Worm (Caenorhabditis elegans) whole organism, L2 larva: ENCODE results near the gene srw-8.

Source experiments
- Y55F3AM.14 ChIP-seq: fragments of 200-800 bp; sonication (Bioruptor generic); optimal IDR thresholded peaks from 2 replicates; lab custom pipeline; 2018; ENCODE audit warnings: mild to moderate bottlenecking, missing genetic modification characterization, missing compliant biosample characterization
- ZK546.5 ChIP-seq: sonication (generic microtip); optimal IDR thresholded peaks from 2 replicates; lab custom pipeline; 2017; ENCODE audit warnings: missing biosample characterization, missing genetic modification characterization
- ama-1 ChIP-seq: fragments of 150-350 bp; optimal IDR thresholded peaks from 2 replicates; lab custom pipeline; 2018; ENCODE audit warnings: inconsistent platforms
- blmp-1 ChIP-seq: sonication (generic microtip); optimal IDR thresholded peaks from 2 replicates; lab custom pipeline; 2017; ENCODE audit warnings: missing genetic modification characterization, mild to moderate bottlenecking, missing compliant biosample characterization, antibody characterized with exemption, moderate library complexity; ENCODE audit not compliant: insufficient read depth
- ceh-16 ChIP-seq: fragments of 150-350 bp; optimal IDR thresholded peaks from 2 replicates; lab custom pipeline; 2014; ENCODE audit warnings: missing biosample characterization, missing genetic modification characterization
- ceh-82 ChIP-seq: fragments of 150-350 bp; optimal IDR thresholded peaks from 2 replicates; lab custom pipeline; 2014; ENCODE audit warnings: missing biosample characterization, missing genetic modification characterization
- crh-2 ChIP-seq: sonication (generic microtip); optimal IDR thresholded peaks from 2 replicates; lab custom pipeline; 2017; ENCODE audit warnings: missing biosample characterization, missing genetic modification characterization
- egl-27 ChIP-seq: sonication (generic microtip); optimal IDR thresholded peaks from 3 replicates; lab custom pipeline; 2017; ENCODE audit warnings: missing biosample characterization, missing genetic modification reagents, missing genetic modification characterization
- elt-3 ChIP-seq: sonication (generic microtip); optimal IDR thresholded peaks from 2 replicates; lab custom pipeline; 2017; ENCODE audit warnings: missing biosample characterization, missing genetic modification characterization
- fos-1 ChIP-seq: fragments of 150-350 bp; optimal IDR thresholded peaks from 2 replicates; lab custom pipeline; 2014; ENCODE audit warnings: missing biosample characterization, missing genetic modification characterization
- gmeb-1 ChIP-seq: fragments of 150-350 bp; optimal IDR thresholded peaks from 2 replicates; lab custom pipeline; 2014; ENCODE audit warnings: missing biosample characterization, missing genetic modification characterization
- lsy-2 ChIP-seq, 2 experiments: fragments of 150-350 bp in 1 of 2; sonication (generic microtip) in 1 of 2; optimal IDR thresholded peaks; 2 replicates each; lab custom pipeline; 2014 to 2017; ENCODE audit warnings: missing biosample characterization in 2 of 2, missing genetic modification characterization in 2 of 2
- mab-5 ChIP-seq: fragments of 150-350 bp; optimal IDR thresholded peaks from 2 replicates; lab custom pipeline; 2014; ENCODE audit warnings: missing biosample characterization, missing genetic modification characterization
- mbf-1 ChIP-seq: sonication (generic microtip); optimal IDR thresholded peaks from 2 replicates; lab custom pipeline; 2017; ENCODE audit warnings: missing biosample characterization, missing genetic modification characterization
- mdl-1 ChIP-seq, 2 experiments: fragments of 150-350 bp in 1 of 2; sonication (generic microtip) in 1 of 2; optimal IDR thresholded peaks; 2 replicates each; lab custom pipeline; 2017; ENCODE audit warnings: missing biosample characterization in 2 of 2, missing genetic modification characterization in 2 of 2
- nhr-10 ChIP-seq: sonication (generic microtip); optimal IDR thresholded peaks from 2 replicates; lab custom pipeline; 2017; ENCODE audit warnings: missing biosample characterization, missing genetic modification characterization
- nhr-12 ChIP-seq: fragments of 150-350 bp; optimal IDR thresholded peaks from 2 replicates; lab custom pipeline; 2014; ENCODE audit warnings: missing biosample characterization, missing genetic modification characterization
- nhr-23 ChIP-seq: fragments of 150-350 bp; optimal IDR thresholded peaks from 2 replicates; lab custom pipeline; 2014; ENCODE audit warnings: missing biosample characterization, missing genetic modification reagents, missing genetic modification characterization
- nhr-25 ChIP-seq: fragments of 150-350 bp; sonication (generic microtip); optimal IDR thresholded peaks from 3 replicates; lab custom pipeline; 2014; ENCODE audit warnings: missing biosample characterization, missing genetic modification characterization
- nhr-77 ChIP-seq: fragments of 150-350 bp; optimal IDR thresholded peaks from 2 replicates; lab custom pipeline; 2014; ENCODE audit warnings: missing biosample characterization, missing genetic modification characterization
- peb-1 ChIP-seq: fragments of 150-350 bp; optimal IDR thresholded peaks from 2 replicates; lab custom pipeline; 2014; ENCODE audit warnings: missing biosample characterization, missing genetic modification characterization
- sem-4 ChIP-seq: fragments of 150-350 bp; optimal IDR thresholded peaks from 2 replicates; lab custom pipeline; 2014; ENCODE audit warnings: missing biosample characterization, missing genetic modification reagents, missing genetic modification characterization
- skn-1 ChIP-seq: sonication (generic microtip); optimal IDR thresholded peaks from 2 replicates; lab custom pipeline; 2017; ENCODE audit warnings: missing biosample characterization, missing genetic modification characterization
- sma-3 ChIP-seq: sonication (generic microtip); optimal IDR thresholded peaks from 2 replicates; lab custom pipeline; 2016; ENCODE audit warnings: missing genetic modification reagents, missing genetic modification characterization, missing compliant biosample characterization
- sma-9 ChIP-seq, 2 experiments: fragments of 150-350 bp in 1 of 2; sonication (generic microtip) in 1 of 2; optimal IDR thresholded peaks; 2 replicates each; lab custom pipeline; 2014 to 2016; ENCODE audit warnings: missing genetic modification characterization in 2 of 2, mild to moderate bottlenecking in 1 of 2, missing biosample characterization in 1 of 2, missing compliant biosample characterization in 1 of 2, missing genetic modification reagents in 1 of 2, moderate library complexity in 1 of 2
- snpc-4 ChIP-seq: fragments of 150-350 bp; optimal IDR thresholded peaks from 2 replicates; lab custom pipeline; 2014; ENCODE audit warnings: missing biosample characterization, missing genetic modification characterization
- unc-39 ChIP-seq: fragments of 150-350 bp; optimal IDR thresholded peaks from 2 replicates; lab custom pipeline; 2014; ENCODE audit warnings: missing biosample characterization, missing genetic modification characterization
- unc-62 ChIP-seq: fragments of 150-350 bp; optimal IDR thresholded peaks from 2 replicates; lab custom pipeline; 2014; ENCODE audit warnings: missing biosample characterization, missing genetic modification reagents, missing genetic modification characterization
- zag-1 ChIP-seq: fragments of 150-350 bp; optimal IDR thresholded peaks from 2 replicates; lab custom pipeline; 2014; ENCODE audit warnings: missing biosample characterization, missing genetic modification characterization

The srw-8 gene

DNA sequence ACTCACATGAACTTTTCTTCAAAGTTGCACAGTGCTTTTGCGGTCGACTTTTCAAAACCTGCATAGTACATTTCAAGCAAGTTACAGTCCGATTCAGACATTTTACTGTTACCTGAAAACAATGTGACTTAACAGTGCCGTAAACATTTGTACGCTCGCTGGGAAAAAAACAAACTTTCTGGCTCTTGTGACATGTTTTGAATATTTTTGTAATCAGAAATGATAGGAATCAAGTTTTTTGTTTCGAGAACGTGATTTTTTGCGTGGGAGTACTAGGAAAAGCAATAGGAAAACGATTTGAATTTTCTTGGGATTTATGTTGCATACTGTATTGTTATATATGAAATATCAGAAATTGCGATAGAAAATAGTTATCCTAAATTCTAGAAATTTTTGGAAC lies 38.0 kb downstream of the srw-8 start, which contains the start of gene srw-120:
srw-120 (minus strand) TSS at position 101 of the 400 bp plus-strand sequence.
- TF ChIP-seq snpc-4 (tag; lab: Kevin White, UChicago) (no peak), nhr-77 (no peak)

DNA sequence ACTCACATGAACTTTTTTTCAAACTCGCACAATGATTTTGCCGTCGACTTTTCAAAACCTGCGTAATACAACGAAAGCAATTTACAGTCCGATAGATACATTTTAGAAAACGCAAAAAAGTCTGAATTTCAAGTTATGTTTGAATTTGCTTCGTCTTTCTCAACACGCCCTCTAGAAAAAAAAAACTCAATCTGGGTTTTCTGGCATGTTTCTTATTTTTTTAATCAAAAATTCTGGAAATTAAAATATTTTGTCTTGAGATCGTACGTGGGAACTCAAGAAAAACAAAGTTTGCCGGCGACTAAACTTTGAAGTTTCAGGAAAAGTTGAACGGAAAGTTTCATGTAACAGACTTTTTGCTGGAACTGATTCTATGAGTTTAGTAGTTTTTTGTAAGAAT lies 40.3 kb downstream of the srw-8 start, which contains the start of gene srw-115:
srw-115 (minus strand) TSS at position 101 of the 400 bp plus-strand sequence.
- TF ChIP-seq nhr-12 (tag; lab: Kevin White, UChicago) = no peak
- no peak for TF ChIP-seq unc-39 (tag; lab: Kevin White, UChicago)
- no peak for TF ChIP-seq unc-62 (GFP tag; lab: Kevin White, UChicago)
- no peak for TF ChIP-seq sma-9 (GFP tag; optimal IDR thresholded peaks at IDR 0.05; lab: Kevin White, UChicago)
- no peak for TF ChIP-seq sma-9 (tag; optimal IDR thresholded peaks at IDR 0.05; lab: Kevin White, UChicago)
- TF ChIP-seq, all 48 proteins: peak for 0

DNA sequence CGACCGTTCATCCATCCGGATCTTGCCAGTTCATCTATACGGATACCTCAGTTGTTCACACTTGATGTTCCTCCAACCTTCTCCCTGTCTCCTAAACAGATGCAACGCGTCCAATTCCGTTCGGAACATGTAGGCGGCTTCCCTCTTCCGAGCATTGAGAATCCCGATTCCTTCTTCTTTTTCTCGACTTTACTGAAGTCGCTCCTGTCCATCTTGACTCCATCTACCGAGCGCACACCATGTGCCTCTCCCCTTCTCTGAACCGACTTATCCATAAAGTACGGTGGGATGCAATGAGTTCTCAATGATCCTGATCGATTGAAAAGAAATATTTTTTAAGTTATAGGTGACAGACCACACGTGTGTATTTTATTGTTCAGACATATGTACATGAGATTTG lies 42.1 kb downstream of the srw-8 start:
- TF ChIP-seq nhr-10 (tag; lab: Kevin White, UChicago) = no peak
- TF ChIP-seq egl-27 (tag; lab: Kevin White, UChicago) = no peak
- TF ChIP-seq gmeb-1 = no peak
- TF ChIP-seq sma-9 (GFP tag; optimal IDR thresholded peaks at IDR 0.05; lab: Kevin White, UChicago) = no peak
- no peak for TF ChIP-seq sma-9 (tag; optimal IDR thresholded peaks at IDR 0.05; lab: Kevin White, UChicago)
- no peak for TF ChIP-seq ama-1 (lab: Kevin White, UChicago)
- TF ChIP-seq zag-1 (tag; lab: Kevin White, UChicago) = no peak
- no peak for TF ChIP-seq blmp-1 (tag; lab: Kevin White, UChicago)

DNA sequence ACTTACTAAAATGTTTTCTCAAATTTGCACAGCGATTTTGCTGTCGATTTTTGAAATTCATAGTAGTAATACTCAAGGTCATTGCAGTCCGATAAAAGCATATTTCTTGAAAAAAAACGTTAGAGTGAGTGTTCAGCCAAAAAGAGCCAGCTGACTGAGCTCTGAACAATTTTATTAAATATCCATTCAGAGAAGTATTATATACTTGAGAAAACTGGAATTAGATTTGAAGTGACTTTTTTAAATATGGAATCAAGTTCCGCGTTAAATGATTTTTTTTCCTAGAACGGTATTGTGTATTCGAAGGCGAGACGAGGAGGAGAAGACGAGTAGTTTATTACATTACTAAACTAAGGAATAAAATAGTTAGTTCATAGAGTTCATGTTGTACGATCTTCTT lies 42.7 kb downstream of the srw-8 start, which contains the start of gene srw-121:
srw-121 (minus strand) TSS at position 101 of the 400 bp plus-strand sequence.
- TF ChIP-seq blmp-1 (tag; lab: Kevin White, UChicago) (no peak), nhr-12 (tag; lab: Kevin White, UChicago) (no peak), sma-3 (no peak), elt-3 (tag; lab: Kevin White, UChicago) (no peak), nhr-25 (tag; lab: Kevin White, UChicago) (no peak), egl-27 (tag; lab: Kevin White, UChicago) (no peak), nhr-10 (tag; lab: Kevin White, UChicago) (no peak), Y55F3AM.14 (no peak), ceh-16 (tag; lab: Kevin White, UChicago) (no peak), lsy-2 (tag; optimal IDR thresholded peaks at IDR 0.05; lab: Kevin White, UChicago) (no peak), crh-2 (tag; lab: Kevin White, UChicago) (no peak)

DNA sequence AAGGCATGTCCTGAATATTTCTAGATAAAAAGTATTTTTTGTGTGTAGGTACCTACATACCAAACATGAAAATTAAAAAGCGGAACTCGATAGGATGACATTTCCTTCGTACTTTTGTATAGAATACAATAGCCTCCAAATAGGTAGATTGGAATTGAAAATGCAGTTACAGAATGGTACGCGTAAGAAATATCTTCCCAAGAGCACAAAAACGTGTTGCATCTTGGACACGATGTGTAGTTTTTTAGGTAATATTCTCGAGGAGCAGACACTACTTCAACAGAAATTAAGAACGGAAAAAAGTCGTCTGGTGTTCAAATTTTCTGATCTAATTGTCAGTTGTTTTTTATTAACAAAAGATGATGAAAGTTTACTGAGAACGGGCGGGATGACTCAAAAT lies 46.7 kb downstream of the srw-8 start, which contains the start of gene srh-85:
srh-85 (minus strand) TSS at position 101 of the 400 bp plus-strand sequence.
- TF ChIP-seq nhr-77 = no peak
- TF ChIP-seq ama-1 (lab: Kevin White, UChicago) = no peak
- no peak for TF ChIP-seq egl-27 (tag; lab: Kevin White, UChicago)
- no peak for TF ChIP-seq sem-4
- TF ChIP-seq peb-1 (tag; lab: Kevin White, UChicago) = no peak
- TF ChIP-seq, all 48 proteins: peak for 0

DNA sequence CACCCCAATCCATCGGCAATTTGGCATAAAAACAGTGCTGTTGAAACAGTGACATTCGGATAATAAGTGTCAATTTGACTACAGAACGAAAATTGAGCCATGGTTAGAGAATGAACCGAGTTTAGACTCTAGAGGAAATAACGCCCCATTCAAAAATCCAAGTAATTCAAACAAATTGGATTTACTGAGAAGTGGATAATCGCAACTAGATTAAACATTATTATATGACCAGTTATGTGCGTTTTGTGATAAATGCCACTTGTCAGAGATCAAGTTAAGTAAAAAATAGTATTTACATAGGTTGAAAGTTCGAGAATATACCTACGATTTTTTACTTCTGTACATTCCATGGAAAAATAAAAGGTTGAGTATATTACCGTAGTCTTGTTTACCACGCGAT lies 48.8 kb downstream of the srw-8 start, which contains the start of gene srw-139:
srw-139 (minus strand) TSS at position 101 of the 400 bp plus-strand sequence.
- no peak for TF ChIP-seq ceh-82
- TF ChIP-seq mbf-1 (tag; lab: Kevin White, UChicago) = no peak
- TF ChIP-seq ama-1 (lab: Kevin White, UChicago) = no peak
- TF ChIP-seq mdl-1 (tag; optimal IDR thresholded peaks at IDR 0.05; lab: Kevin White, UChicago) = no peak
- no peak for TF ChIP-seq lsy-2 (tag; optimal IDR thresholded peaks at IDR 0.05; lab: Kevin White, UChicago)
- TF ChIP-seq elt-3 (tag; lab: Kevin White, UChicago) = no peak
- no peak for TF ChIP-seq egl-27 (tag; lab: Kevin White, UChicago)
- TF ChIP-seq unc-62 (GFP tag; lab: Kevin White, UChicago) = no peak
- no peak for TF ChIP-seq fos-1 (tag; lab: Kevin White, UChicago)
- no peak for TF ChIP-seq nhr-23 (tag; lab: Kevin White, UChicago)
- TF ChIP-seq skn-1 (tag; lab: Kevin White, UChicago) = no peak
- no peak for TF ChIP-seq ZK546.5

DNA sequence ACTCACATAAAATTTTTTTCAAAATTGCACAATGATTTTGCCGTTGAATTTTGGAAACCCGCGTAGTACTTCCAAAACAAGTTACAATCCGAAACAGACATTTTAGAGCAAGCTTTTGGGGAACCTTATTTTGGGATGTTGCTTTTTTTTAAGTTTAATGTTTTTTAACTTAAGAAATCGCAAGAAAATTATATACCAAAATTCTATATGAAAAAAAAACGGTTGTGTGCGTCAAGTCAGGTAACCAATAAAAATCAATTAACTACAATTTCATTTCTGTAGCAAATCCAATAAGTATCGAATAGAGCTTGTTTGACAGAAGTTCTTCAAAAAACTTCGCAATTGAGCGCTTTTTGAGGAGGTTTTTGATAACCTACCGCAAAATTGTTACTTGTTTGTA lies 50.8 kb downstream of the srw-8 start, which contains the start of gene srw-117:
srw-117 (minus strand) TSS at position 101 of the 400 bp plus-strand sequence.
- TF ChIP-seq egl-27 (tag; lab: Kevin White, UChicago) (no peak), mab-5 (tag; lab: Kevin White, UChicago) (no peak), unc-39 (tag; lab: Kevin White, UChicago) (no peak), ceh-82 (no peak), Y55F3AM.14 (no peak)
